Worm (Caenorhabditis elegans) whole organism, early embryonic: ENCODE data around the gene F55C9.15.

Experiments
- F13C5.2 ChIP-seq: sonication (generic microtip); optimal IDR thresholded peaks from 2 replicates; lab custom pipeline; 2017; ENCODE audit warnings: mild to moderate bottlenecking, missing genetic modification characterization, inconsistent platforms, missing compliant biosample characterization
- ceh-13 ChIP-seq: fragments of 200-800 bp; sonication (Bioruptor generic); optimal IDR thresholded peaks from 2 replicates; lab custom pipeline; 2018; ENCODE audit warnings: mild to moderate bottlenecking, missing genetic modification characterization, missing compliant biosample characterization
- flt-1 ChIP-seq: fragments of 200-800 bp; sonication (Bioruptor generic); IDR thresholded peaks from 2 replicates; pipeline ENCODE4 v1.3.6; 2022; ENCODE audit warnings: missing genetic modification characterization, missing compliant biosample characterization
- pes-1 ChIP-seq: fragments of 200-800 bp; sonication (Bioruptor generic); IDR thresholded peaks from 2 replicates; pipeline ENCODE4 v1.3.6; 2022; ENCODE audit warnings: missing genetic modification reagents, missing genetic modification characterization, missing compliant biosample characterization
- sea-1 ChIP-seq: fragments of 200-800 bp; sonication (Bioruptor generic); conservative IDR thresholded peaks from 2 replicates; pipeline ENCODE4 v1.3.6; 2022; ENCODE audit warnings: missing genetic modification characterization, missing compliant biosample characterization
- tbx-11 ChIP-seq: fragments of 200-800 bp; sonication (Bioruptor generic); IDR thresholded peaks from 2 replicates; pipeline ENCODE4 v1.3.6; 2022; ENCODE audit warnings: missing genetic modification characterization, missing compliant biosample characterization
- tbx-37 ChIP-seq: fragments of 200-800 bp; sonication (Bioruptor generic); conservative IDR thresholded peaks from 2 replicates; pipeline ENCODE4 v1.3.6; 2022; ENCODE audit warnings: missing genetic modification reagents, missing genetic modification characterization, missing compliant biosample characterization

ce11 chrV:19279888-19280287, 26.9 kb downstream of the F55C9.15 start, which contains the start of gene F21D9.8:
- no peak for TF ChIP-seq tbx-11 (GFP tag; lab: Robert Waterston, UW)
- no peak for TF ChIP-seq ceh-13 (GFP tag; lab: Kevin White, UChicago)
- no peak for TF ChIP-seq sea-1 (GFP tag; lab: Robert Waterston, UW)
- no peak for TF ChIP-seq pes-1 (GFP tag; lab: Robert Waterston, UW)
- TF ChIP-seq tbx-37 (GFP tag; lab: Robert Waterston, UW): no peak
- no peak for TF ChIP-seq flt-1
- no peak for TF ChIP-seq F13C5.2 (tag; lab: Kevin White, UChicago)
